Fruit fly (Drosophila melanogaster): ENCODE data around the gene CG7488.

DNA sequence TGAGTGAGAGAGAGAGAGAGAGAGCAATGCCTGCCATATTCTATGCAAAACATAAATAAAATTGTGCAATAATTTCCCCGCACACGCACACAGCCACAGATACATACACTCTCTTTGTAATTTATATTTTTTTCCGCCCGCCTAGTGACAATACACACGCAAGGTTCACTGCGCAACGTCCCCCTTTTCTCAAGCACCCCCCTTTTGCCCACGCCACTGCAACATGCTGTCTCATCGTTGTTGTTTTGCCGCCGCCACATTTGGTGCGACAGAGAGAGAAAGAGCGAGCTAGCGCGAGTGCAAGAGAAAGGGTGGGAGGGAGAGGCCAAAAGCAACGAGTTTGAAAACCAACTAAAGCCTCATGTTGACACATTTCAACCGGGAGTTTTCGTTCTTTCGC is 16.9 kb downstream of the CG7488 start:
- TF ChIP-seq rgr (GFP tag; optimal IDR thresholded peaks at IDR 0.05) (peak; percentile 80), usp (GFP tag; optimal IDR thresholded peaks at IDR 0.05) (no peak), pan (optimal IDR thresholded peaks at IDR 0.05) (no peak), Dfd (GFP tag; optimal IDR thresholded peaks at IDR 0.05) (no peak), h (GFP tag; optimal IDR thresholded peaks at IDR 0.05) (peak; percentile 85), Mio (GFP tag; optimal IDR thresholded peaks at IDR 0.05) (no peak), dsf (GFP tag; optimal IDR thresholded peaks at IDR 0.05; ENCODE audit: borderline replicate concordance) (no peak), dl (GFP tag; optimal IDR thresholded peaks at IDR 0.05; ENCODE audit: insufficient read depth in 1 of 2, partially characterized antibody in 2 of 2) (no peak), br (GFP tag; optimal IDR thresholded peaks at IDR 0.05) (peak; percentile 81), Sp1 (GFP tag; optimal IDR thresholded peaks at IDR 0.05) (peak; percentile 60), sage (GFP tag; optimal IDR thresholded peaks at IDR 0.05) (no peak), Abd-B (GFP tag; optimal IDR thresholded peaks at IDR 0.05) (no peak), CG32264 (GFP tag; optimal IDR thresholded peaks at IDR 0.05) (peak; percentile 21), Rel (GFP tag; optimal IDR thresholded peaks at IDR 0.05) (no peak), Rel (tag; optimal IDR thresholded peaks at IDR 0.05) (peak; percentile 60)

Measured in whole organism, wandering third instar larva.